Worm (Caenorhabditis elegans) whole organism, late embryonic: ENCODE measurements around the gene R03H10.6.

Experiments
- C08G9.2 ChIP-seq: sonication (generic microtip); optimal IDR thresholded peaks from 2 replicates; lab custom pipeline; 2016; ENCODE audit warnings: mild to moderate bottlenecking, missing genetic modification characterization, moderate library complexity, missing compliant biosample characterization
- K02D7.2 ChIP-seq: sonication (generic microtip); optimal IDR thresholded peaks from 2 replicates; lab custom pipeline; 2017; ENCODE audit warnings: mild to moderate bottlenecking, missing genetic modification characterization, missing compliant biosample characterization
- K09A11.1 ChIP-seq: sonication (generic microtip); optimal IDR thresholded peaks from 2 replicates; lab custom pipeline; 2017; ENCODE audit warnings: antibody characterized with exemption, mild to moderate bottlenecking, missing genetic modification characterization, missing compliant biosample characterization; ENCODE audit not compliant: insufficient read depth
- Y22D7AL.16 ChIP-seq: sonication (generic microtip); optimal IDR thresholded peaks from 2 replicates; lab custom pipeline; 2016; ENCODE audit warnings: missing genetic modification characterization, missing compliant biosample characterization
- ceh-18 ChIP-seq: sonication (generic microtip); optimal IDR thresholded peaks from 2 replicates; lab custom pipeline; 2016; ENCODE audit warnings: missing genetic modification characterization, missing compliant biosample characterization
- ceh-19 ChIP-seq: fragments of 200-800 bp; sonication (Bioruptor generic); optimal IDR thresholded peaks from 2 replicates; lab custom pipeline; 2018; ENCODE audit warnings: mild to moderate bottlenecking, missing genetic modification characterization, missing compliant biosample characterization
- ceh-2 ChIP-seq: sonication (generic microtip); optimal IDR thresholded peaks from 2 replicates; lab custom pipeline; 2016; ENCODE audit warnings: missing genotype, missing genetic modification characterization, missing compliant biosample characterization
- ceh-22 ChIP-seq: sonication (generic microtip); optimal IDR thresholded peaks from 2 replicates; lab custom pipeline; 2017; ENCODE audit warnings: missing biosample characterization, missing genetic modification characterization
- ceh-31 ChIP-seq: sonication (generic microtip); optimal IDR thresholded peaks from 2 replicates; lab custom pipeline; 2016; ENCODE audit warnings: missing genetic modification characterization, missing compliant biosample characterization
- ceh-34 ChIP-seq: sonication (generic microtip); optimal IDR thresholded peaks from 2 replicates; lab custom pipeline; 2016; ENCODE audit warnings: mild to moderate bottlenecking, missing genetic modification characterization, missing compliant biosample characterization
- ceh-45 ChIP-seq: fragments of 200-800 bp; sonication (Bioruptor generic); IDR thresholded peaks from 2 replicates; pipeline ENCODE4 v1.3.6; 2022; ENCODE audit warnings: missing genetic modification reagents, missing genetic modification characterization, missing compliant biosample characterization
- ceh-48 ChIP-seq: sonication (generic microtip); optimal IDR thresholded peaks from 2 replicates; lab custom pipeline; 2016; ENCODE audit warnings: missing genetic modification characterization, inconsistent platforms, missing compliant biosample characterization
- ceh-6 ChIP-seq: fragments of 200-800 bp; sonication (Bioruptor generic); optimal IDR thresholded peaks from 2 replicates; lab custom pipeline; 2018; ENCODE audit warnings: mild to moderate bottlenecking, missing genetic modification characterization, missing compliant biosample characterization
- che-1 ChIP-seq: sonication (generic microtip); optimal IDR thresholded peaks from 2 replicates; lab custom pipeline; 2016; ENCODE audit warnings: mild to moderate bottlenecking, missing genetic modification characterization, missing compliant biosample characterization
- dmd-4 ChIP-seq: sonication (generic microtip); optimal IDR thresholded peaks from 2 replicates; lab custom pipeline; 2016; ENCODE audit warnings: borderline replicate concordance, missing genetic modification characterization, missing compliant biosample characterization
- dve-1 ChIP-seq: sonication (generic microtip); optimal IDR thresholded peaks from 2 replicates; lab custom pipeline; 2017; ENCODE audit warnings: antibody characterized with exemption, mild to moderate bottlenecking, missing genetic modification characterization, missing compliant biosample characterization
- elt-2 ChIP-seq: sonication (generic microtip); optimal IDR thresholded peaks from 2 replicates; lab custom pipeline; 2016; ENCODE audit warnings: missing genetic modification reagents, missing genetic modification characterization, missing compliant biosample characterization
- ets-4 ChIP-seq: sonication (generic microtip); optimal IDR thresholded peaks from 2 replicates; lab custom pipeline; 2016; ENCODE audit warnings: missing genetic modification characterization, missing compliant biosample characterization
- eyg-1 ChIP-seq: sonication (generic microtip); optimal IDR thresholded peaks from 2 replicates; lab custom pipeline; 2016; ENCODE audit warnings: missing genotype, missing genetic modification characterization, missing compliant biosample characterization
- fkh-10 ChIP-seq: fragments of 150-350 bp; optimal IDR thresholded peaks from 2 replicates; lab custom pipeline; 2014; ENCODE audit warnings: missing biosample characterization, missing genetic modification reagents, missing genetic modification characterization
- fkh-6 ChIP-seq: sonication (generic microtip); optimal IDR thresholded peaks from 2 replicates; lab custom pipeline; 2016; ENCODE audit warnings: missing genetic modification characterization, missing compliant biosample characterization
- hlh-15 ChIP-seq: sonication (generic microtip); optimal IDR thresholded peaks from 2 replicates; lab custom pipeline; 2016; ENCODE audit warnings: missing genetic modification characterization, missing compliant biosample characterization
- mec-3 ChIP-seq: sonication (generic microtip); optimal IDR thresholded peaks from 2 replicates; lab custom pipeline; 2016; ENCODE audit warnings: borderline replicate concordance, missing genetic modification characterization, missing compliant biosample characterization
- npax-4 ChIP-seq: sonication (generic microtip); optimal IDR thresholded peaks from 2 replicates; lab custom pipeline; 2016; ENCODE audit warnings: missing genetic modification characterization, missing compliant biosample characterization
- odd-2 ChIP-seq: sonication (generic microtip); optimal IDR thresholded peaks from 2 replicates; lab custom pipeline; 2017; ENCODE audit warnings: antibody characterized with exemption, mild to moderate bottlenecking, missing genetic modification characterization, missing compliant biosample characterization
- pag-3 ChIP-seq: sonication (generic microtip); optimal IDR thresholded peaks from 2 replicates; lab custom pipeline; 2016; ENCODE audit warnings: missing compliant biosample characterization, missing genetic modification characterization, borderline replicate concordance
- pat-9 ChIP-seq: fragments of 200-800 bp; sonication (Bioruptor generic); optimal IDR thresholded peaks from 2 replicates; lab custom pipeline; 2018; ENCODE audit warnings: mild to moderate bottlenecking, missing genetic modification characterization, moderate library complexity, missing compliant biosample characterization
- pax-1 ChIP-seq: fragments of 150-350 bp; optimal IDR thresholded peaks from 2 replicates; lab custom pipeline; 2014; ENCODE audit warnings: missing biosample characterization, missing genetic modification characterization
- rnt-1 ChIP-seq: sonication (generic microtip); optimal IDR thresholded peaks from 2 replicates; lab custom pipeline; 2016; ENCODE audit warnings: missing genetic modification characterization, missing compliant biosample characterization
- sdc-2 ChIP-seq: sonication (generic microtip); optimal IDR thresholded peaks from 2 replicates; lab custom pipeline; 2016; ENCODE audit warnings: missing genotype, missing genetic modification characterization, missing compliant biosample characterization
- sox-2 ChIP-seq: fragments of 200-800 bp; sonication (Bioruptor generic); IDR thresholded peaks from 2 replicates; pipeline ENCODE4 v1.3.6; 2022; ENCODE audit warnings: missing genetic modification reagents, missing genetic modification characterization, missing compliant biosample characterization
- sox-4 ChIP-seq: sonication (generic microtip); optimal IDR thresholded peaks from 2 replicates; lab custom pipeline; 2017; ENCODE audit warnings: mild to moderate bottlenecking, missing genetic modification characterization, inconsistent platforms, missing compliant biosample characterization
- tbx-2 ChIP-seq: sonication (generic microtip); optimal IDR thresholded peaks from 2 replicates; lab custom pipeline; 2016; ENCODE audit warnings: missing genetic modification characterization, missing compliant biosample characterization
- tbx-7 ChIP-seq: sonication (generic microtip); optimal IDR thresholded peaks from 2 replicates; lab custom pipeline; 2016; ENCODE audit warnings: missing genotype, missing genetic modification characterization, missing compliant biosample characterization
- ttx-3 ChIP-seq: sonication (generic microtip); optimal IDR thresholded peaks from 2 replicates; lab custom pipeline; 2016; ENCODE audit warnings: missing genetic modification reagents, missing genetic modification characterization, missing compliant biosample characterization
- unc-3 ChIP-seq, 2 experiments: fragments of 200-800 bp in 1 of 2; sonication (Bioruptor generic) in 1 of 2; sonication (generic microtip) in 1 of 2; conservative IDR thresholded peaks in 1 of 2; optimal IDR thresholded peaks in 1 of 2; 2 replicates each; pipeline versions ENCODE4 v1.3.6 to Lab custom; 2016 to 2022; ENCODE audit warnings: missing compliant biosample characterization in 2 of 2, missing genetic modification characterization in 2 of 2, missing genetic modification reagents in 1 of 2
- zip-5 ChIP-seq: sonication (generic microtip); optimal IDR thresholded peaks from 2 replicates; lab custom pipeline; 2016; ENCODE audit warnings: missing genetic modification characterization, missing compliant biosample characterization
- ztf-16 ChIP-seq: sonication (generic microtip); optimal IDR thresholded peaks from 2 replicates; lab custom pipeline; 2017; ENCODE audit warnings: missing genetic modification characterization, missing compliant biosample characterization

R03H10.6 gene

DNA sequence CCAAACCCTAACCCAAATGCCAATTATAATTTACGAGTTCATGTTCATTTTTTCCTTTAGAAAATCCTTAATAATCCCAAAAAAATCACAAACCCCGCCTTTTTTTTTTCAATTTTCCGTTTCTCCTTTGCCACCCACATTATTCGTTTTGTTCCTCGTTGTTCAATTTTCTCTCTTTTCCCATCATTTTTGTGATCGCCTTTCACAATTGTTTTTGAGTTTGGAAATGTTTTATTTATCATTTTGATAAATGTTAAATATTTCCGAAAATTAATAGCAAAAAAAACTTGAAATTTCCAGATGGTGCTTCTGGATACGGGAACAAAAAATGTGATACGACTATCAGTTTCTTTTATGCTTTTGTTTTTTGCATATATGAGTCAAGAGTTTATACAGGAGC lies 42.0 kb upstream of the R03H10.6 start, which contains the start of gene F31D5.2:
Gene F31D5.2 (plus strand): TSS at position 301 of the 400 bp plus-strand sequence.
- TF ChIP-seq hlh-15 (tag; lab: Kevin White, UChicago) (no peak), ceh-18 (tag; lab: Kevin White, UChicago) (no peak), dve-1 (no peak), pax-1 (tag; lab: Kevin White, UChicago) (no peak), fkh-6 (no peak), che-1 (tag; lab: Kevin White, UChicago) (no peak), tbx-7 (tag; lab: Kevin White, UChicago) (no peak), sox-2 (GFP tag; lab: Robert Waterston, UW) (no peak), pag-3 (tag; lab: Kevin White, UChicago) (no peak), fkh-10 (GFP tag; lab: Kevin White, UChicago) (no peak), Y22D7AL.16 (tag; lab: Kevin White, UChicago) (no peak), ceh-45 (GFP tag; lab: Robert Waterston, UW) (no peak), mec-3 (no peak), pat-9 (tag; lab: Kevin White, UChicago) (no peak), C08G9.2 (tag; lab: Kevin White, UChicago) (no peak), ceh-2 (tag; lab: Kevin White, UChicago) (no peak), unc-3 (GFP tag; conservative IDR thresholded peaks at IDR 0.05; lab: Robert Waterston, UW) (no peak), unc-3 (tag; optimal IDR thresholded peaks at IDR 0.05; lab: Kevin White, UChicago) (no peak), ceh-22 (tag; lab: Kevin White, UChicago) (no peak), zip-5 (tag; lab: Kevin White, UChicago) (no peak), K09A11.1 (tag; lab: Kevin White, UChicago) (no peak)

DNA sequence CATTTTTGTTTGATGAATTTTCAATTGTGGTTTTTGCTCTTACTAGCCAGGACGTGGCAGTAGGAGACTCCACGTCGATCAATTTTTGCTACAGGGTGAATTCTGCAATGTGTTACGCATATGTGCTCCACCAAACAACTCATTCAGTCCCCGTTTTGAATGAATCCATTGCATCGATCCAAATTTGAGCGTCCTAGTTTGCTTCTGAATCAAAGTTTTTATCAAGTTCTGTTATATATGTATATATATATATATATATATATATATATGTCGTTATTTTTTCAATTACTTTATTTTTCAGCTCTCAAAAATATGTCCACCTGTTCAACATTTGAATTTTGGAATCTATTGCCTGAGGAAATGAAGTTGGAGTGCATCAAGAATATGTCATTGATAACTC lies 37.8 kb upstream of the R03H10.6 start, which contains the start of gene F31D5.7:
Gene F31D5.7 (plus strand): TSS at position 301 of the 400 bp plus-strand sequence.
- no peak for TF ChIP-seq ceh-31
- TF ChIP-seq ttx-3 (tag; lab: Kevin White, UChicago): no peak

- TF ChIP-seq sdc-2 (tag; lab: Kevin White, UChicago): no peak
- TF ChIP-seq, all 69 proteins: peak for 0
These were observed 35.9 kb upstream of the R03H10.6 start, which contains the start of gene F31D5.6 for ce11 chrII:4209071-4209747. Gene F31D5.6 (plus strand): TSS chrII:4209697.

DNA sequence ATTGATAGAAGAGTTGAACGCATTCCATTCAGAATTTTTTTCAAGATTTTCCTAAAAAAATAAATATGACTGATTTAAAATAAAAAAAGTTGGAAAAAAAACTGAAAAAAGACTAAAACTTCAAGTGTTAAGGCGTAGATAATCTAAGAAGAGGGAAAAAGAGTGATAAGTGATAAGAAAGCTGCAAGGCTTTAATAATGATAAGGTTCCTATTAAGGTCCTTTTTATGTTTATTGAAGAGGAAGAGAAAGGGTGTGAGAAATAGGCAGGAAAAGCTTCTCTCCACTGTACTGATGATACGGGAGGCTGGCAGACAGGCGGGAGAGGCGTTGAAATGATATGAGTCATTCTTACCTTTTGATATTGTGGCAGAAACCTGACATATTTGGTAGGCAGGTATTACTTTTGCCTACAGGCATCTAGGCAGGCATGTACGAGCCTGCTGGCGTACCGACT lies 30.5 kb upstream of the R03H10.6 start, which contains the start of gene mth-1:
Gene mth-1 (minus strand): TSS at position 51 of the 456 bp plus-strand sequence.
- TF ChIP-seq odd-2 (tag; lab: Kevin White, UChicago) (no peak), rnt-1 (tag; lab: Kevin White, UChicago) (no peak), C08G9.2 (tag; lab: Kevin White, UChicago) (no peak), npax-4 (tag; lab: Kevin White, UChicago) (no peak), ztf-16 (tag; lab: Kevin White, UChicago) (no peak)

- TF ChIP-seq sox-4 (tag; lab: Kevin White, UChicago) (no peak), ets-4 (tag; lab: Kevin White, UChicago) (no peak), tbx-2 (no peak)
These were observed 20.8 kb upstream of the R03H10.6 start, which contains the start of gene mth-2 for ce11 chrII:4194127-4194526. Gene mth-2 (minus strand): TSS chrII:4194314.

- no peak for TF ChIP-seq fkh-10 (GFP tag; lab: Kevin White, UChicago)
- no peak for TF ChIP-seq ceh-19 (GFP tag; lab: Kevin White, UChicago)
- TF ChIP-seq K02D7.2 (tag; lab: Kevin White, UChicago): no peak
- no peak for TF ChIP-seq ceh-48
- TF ChIP-seq tbx-7 (tag; lab: Kevin White, UChicago): no peak
- TF ChIP-seq ceh-2 (tag; lab: Kevin White, UChicago): no peak
- no peak for TF ChIP-seq eyg-1
- TF ChIP-seq ceh-6 (GFP tag; lab: Kevin White, UChicago): no peak
- TF ChIP-seq odd-2 (tag; lab: Kevin White, UChicago): no peak
- TF ChIP-seq ceh-34 (tag; lab: Kevin White, UChicago): no peak
- no peak for TF ChIP-seq elt-2
- no peak for TF ChIP-seq dmd-4 (tag; lab: Kevin White, UChicago)
- no peak for TF ChIP-seq hlh-15 (tag; lab: Kevin White, UChicago)
These were observed 13.1 kb upstream of the R03H10.6 start, which contains the start of gene cpna-1 for ce11 chrII:4186364-4186763. Gene cpna-1 (plus strand): TSS chrII:4186664.
